Worm (Caenorhabditis elegans) whole organism, L4 larva: ENCODE measurements around the gene rpoa-12.

Source experiments
- cey-2 ChIP-seq: sonication (generic microtip); optimal IDR thresholded peaks from 3 replicates; lab custom pipeline; 2017; ENCODE audit warnings: missing genetic modification characterization, mild to moderate bottlenecking, missing compliant biosample characterization, antibody characterized with exemption, borderline replicate concordance; ENCODE audit not compliant: insufficient read depth
- egl-27 ChIP-seq: sonication (generic microtip); optimal IDR thresholded peaks from 3 replicates; lab custom pipeline; 2017; ENCODE audit warnings: missing biosample characterization, missing genetic modification reagents, missing genetic modification characterization
- tag-97 ChIP-seq: fragments of 200-800 bp; sonication (Bioruptor generic); IDR thresholded peaks from 2 replicates; pipeline ENCODE4 v1.3.6; 2022; ENCODE audit warnings: missing genetic modification characterization, missing compliant biosample characterization
- unc-39 ChIP-seq: sonication (generic microtip); optimal IDR thresholded peaks from 2 replicates; lab custom pipeline; 2017; ENCODE audit warnings: missing biosample characterization, missing genetic modification characterization

- TF ChIP-seq cey-2 (tag; lab: Kevin White, UChicago) (no peak), tag-97 (GFP tag; lab: Robert Waterston, UW) (no peak), egl-27 (tag; lab: Kevin White, UChicago) (no peak), unc-39 (no peak)
Measured at ce11 chrV:14393504-14393903, 29.6 kb downstream of the rpoa-12 start, which contains the start of gene C15H11.1.
